Worm (Caenorhabditis elegans) whole organism, L4 larva: ENCODE data around the gene sma-3.

Experiments
- lir-3 ChIP-seq: sonication (generic microtip); optimal IDR thresholded peaks from 2 replicates; lab custom pipeline; 2016; ENCODE audit warnings: mild to moderate bottlenecking, missing genetic modification characterization, missing compliant biosample characterization
- pha-4 ChIP-seq, 2 experiments: fragments of 150-350 bp in 1 of 2; fragments of 200-800 bp in 1 of 2; sonication (Bioruptor generic) in 1 of 2; IDR thresholded peaks in 1 of 2; optimal IDR thresholded peaks in 1 of 2; 2 replicates each; pipeline versions ENCODE4 v1.3.6 to Lab custom; 2014 to 2022; ENCODE audit warnings: missing genetic modification characterization in 2 of 2, missing genetic modification reagents in 2 of 2, missing biosample characterization in 1 of 2, missing compliant biosample characterization in 1 of 2
- ztf-7 ChIP-seq: fragments of 150-350 bp; optimal IDR thresholded peaks from 2 replicates; lab custom pipeline; 2014; ENCODE audit warnings: missing biosample characterization, missing genetic modification characterization

ce11 chrIII:6850255-6850654 is 13.5 kb downstream of the sma-3 start, which contains the start of gene srv-1:
- no peak for TF ChIP-seq lir-3
- no peak for TF ChIP-seq pha-4 (GFP tag; IDR thresholded peaks at IDR 0.05; lab: Robert Waterston, UW)
- TF ChIP-seq pha-4 (tag; optimal IDR thresholded peaks at IDR 0.05; lab: Kevin White, UChicago), result no peak
- TF ChIP-seq ztf-7 (tag; lab: Kevin White, UChicago), result no peak
